Fruit fly (Drosophila melanogaster) whole organism, prepupa: Measurements from ENCODE around the gene H.

Experiments used
- Blimp-1 ChIP-seq: fragments of 200-800 bp; sonication (Bioruptor generic); optimal IDR thresholded peaks from 3 replicates; lab custom pipeline; 2017; ENCODE audit warnings: missing biosample characterization, missing genetic modification characterization, mild to moderate bottlenecking, moderate library complexity, missing genetic modification reagents
- CG16779 ChIP-seq: fragments of 200-800 bp; sonication (Bioruptor generic); optimal IDR thresholded peaks from 3 replicates; lab custom pipeline; 2017; ENCODE audit warnings: missing biosample characterization, mild to moderate bottlenecking, missing genetic modification characterization
- CG4318 ChIP-seq: fragments of 200-800 bp; sonication (Bioruptor generic); optimal IDR thresholded peaks from 3 replicates; lab custom pipeline; 2017; ENCODE audit warnings: missing biosample characterization, mild to moderate bottlenecking, missing genetic modification characterization
- CG6854 ChIP-seq: fragments of 200-800 bp; sonication (Bioruptor generic); optimal IDR thresholded peaks from 2 replicates; lab custom pipeline; 2017; ENCODE audit warnings: missing biosample characterization, mild to moderate bottlenecking, missing genetic modification characterization
- CG8119 ChIP-seq: fragments of 200-800 bp; sonication (Bioruptor generic); IDR thresholded peaks from 3 replicates; pipeline ENCODE4 v1.3.6; 2022; ENCODE audit warnings: missing biosample characterization, missing genetic modification characterization
- CG9139 ChIP-seq: fragments of 200-800 bp; sonication (Bioruptor generic); optimal IDR thresholded peaks from 3 replicates; lab custom pipeline; 2017; ENCODE audit warnings: missing biosample characterization, mild to moderate bottlenecking, missing genetic modification characterization
- Hr38 ChIP-seq: sonication (Bioruptor generic); optimal IDR thresholded peaks from 2 replicates; lab custom pipeline; 2016; ENCODE audit warnings: missing biosample characterization, missing genetic modification characterization
- Hr39 ChIP-seq: fragments of 200-800 bp; sonication (Bioruptor generic); optimal IDR thresholded peaks from 2 replicates; lab custom pipeline; 2016; ENCODE audit warnings: missing biosample characterization, missing genetic modification characterization
- Met ChIP-seq: fragments of 200-800 bp; sonication (Bioruptor generic); optimal IDR thresholded peaks from 3 replicates; lab custom pipeline; 2016; ENCODE audit warnings: missing biosample characterization, missing genetic modification characterization
- Smox ChIP-seq: fragments of 200-800 bp; sonication (Bioruptor generic); optimal IDR thresholded peaks from 3 replicates; lab custom pipeline; 2016; ENCODE audit warnings: missing biosample characterization, missing genetic modification characterization
- dsx ChIP-seq: fragments of 200-800 bp; optimal IDR thresholded peaks from 3 replicates; lab custom pipeline; 2019; ENCODE audit warnings: missing biosample characterization, mild to moderate bottlenecking, missing genetic modification characterization, moderate library complexity; ENCODE audit not compliant: poor library complexity, severe bottlenecking

DNA sequence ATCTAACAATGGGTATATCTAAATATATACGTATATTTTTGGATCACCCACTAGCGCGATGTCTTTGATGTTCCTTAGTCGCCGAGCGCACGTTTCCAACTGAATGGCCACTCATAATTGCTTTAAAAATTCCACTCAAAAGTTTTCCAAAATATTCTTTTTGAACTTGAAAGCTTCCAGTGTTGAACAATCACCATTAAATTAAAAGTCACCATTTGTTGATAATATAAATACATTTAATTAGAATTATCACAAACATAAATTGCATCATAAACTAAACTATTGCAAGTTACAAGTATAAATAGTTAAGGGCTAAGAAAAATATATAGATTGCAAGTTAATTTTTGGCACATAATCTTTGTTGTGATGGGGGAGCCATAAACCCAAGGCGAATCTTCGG, 30.6 kb downstream of the H start, which contains the start of gene GluRIID:
- TF ChIP-seq CG8119 (GFP tag; lab: Robert Waterston, UW): no peak
- TF ChIP-seq Hr39: no peak
- no peak for TF ChIP-seq CG6854
- TF ChIP-seq Met (GFP tag; lab: Kevin White, UChicago): no peak
- no peak for TF ChIP-seq Hr38
- TF ChIP-seq CG16779 (tag; lab: Kevin White, UChicago): no peak
- no peak for TF ChIP-seq Smox (GFP tag; lab: Kevin White, UChicago)
- no peak for TF ChIP-seq Blimp-1 (GFP tag; lab: Kevin White, UChicago)
- no peak for TF ChIP-seq CG9139 (GFP tag; lab: Kevin White, UChicago)
- no peak for TF ChIP-seq CG4318
- no peak for TF ChIP-seq dsx (GFP tag; lab: Kevin White, UChicago)
